Worm (Caenorhabditis elegans) whole organism, L3 larva: ENCODE results near the gene clec-180.

Source experiments
- R02D3.7 ChIP-seq: fragments of 150-350 bp; optimal IDR thresholded peaks from 2 replicates; lab custom pipeline; 2014; ENCODE audit warnings: missing biosample characterization, missing genetic modification characterization
- aly-2 ChIP-seq: fragments of 150-350 bp; optimal IDR thresholded peaks from 2 replicates; lab custom pipeline; 2014; ENCODE audit warnings: missing biosample characterization, missing genetic modification characterization
- ama-1 ChIP-seq: fragments of 150-350 bp; optimal IDR thresholded peaks from 2 replicates; lab custom pipeline; 2018
- ceh-16 ChIP-seq: sonication (generic microtip); optimal IDR thresholded peaks from 2 replicates; lab custom pipeline; 2017; ENCODE audit warnings: missing biosample characterization, missing genetic modification characterization
- ceh-28 ChIP-seq: fragments of 150-350 bp; optimal IDR thresholded peaks from 2 replicates; lab custom pipeline; 2014; ENCODE audit warnings: missing biosample characterization, missing genetic modification reagents, missing genetic modification characterization
- ceh-9 ChIP-seq: sonication (generic microtip); optimal IDR thresholded peaks from 2 replicates; lab custom pipeline; 2018; ENCODE audit warnings: missing biosample characterization, missing genetic modification characterization
- egl-5 ChIP-seq: fragments of 150-350 bp; optimal IDR thresholded peaks from 2 replicates; lab custom pipeline; 2017; ENCODE audit warnings: missing biosample characterization, missing genetic modification reagents, missing genetic modification characterization, inconsistent platforms
- elt-1 ChIP-seq: fragments of 150-350 bp; optimal IDR thresholded peaks from 2 replicates; lab custom pipeline; 2014; ENCODE audit warnings: missing biosample characterization, missing genetic modification characterization
- elt-2 ChIP-seq: sonication (generic microtip); optimal IDR thresholded peaks from 2 replicates; lab custom pipeline; 2016; ENCODE audit warnings: missing genetic modification reagents, mild to moderate bottlenecking, missing genetic modification characterization, missing compliant biosample characterization
- elt-3 ChIP-seq, 3 experiments: fragments of 150-350 bp in 1 of 3; sonication (generic microtip) in 2 of 3; optimal IDR thresholded peaks; 2 replicates in 2 of 3; 4 replicates in 1 of 3; lab custom pipeline; 2014 to 2017; ENCODE audit warnings: missing biosample characterization in 3 of 3, missing genetic modification characterization in 3 of 3
- eor-1 ChIP-seq, 2 experiments: fragments of 150-350 bp; optimal IDR thresholded peaks; 2 replicates each; lab custom pipeline; 2014 to 2018; ENCODE audit warnings: missing biosample characterization in 2 of 2, missing genetic modification characterization in 2 of 2
- fkh-10 ChIP-seq: sonication (generic microtip); optimal IDR thresholded peaks from 2 replicates; lab custom pipeline; 2017; ENCODE audit warnings: missing biosample characterization, missing genetic modification reagents, missing genetic modification characterization
- hmg-11 ChIP-seq: sonication (generic microtip); optimal IDR thresholded peaks from 2 replicates; lab custom pipeline; 2016; ENCODE audit warnings: missing genetic modification characterization, missing compliant biosample characterization
- jun-1 ChIP-seq: fragments of 150-350 bp; optimal IDR thresholded peaks from 2 replicates; lab custom pipeline; 2014; ENCODE audit warnings: missing biosample characterization, missing genetic modification reagents, missing genetic modification characterization
- lin-15B ChIP-seq: fragments of 150-350 bp; optimal IDR thresholded peaks from 2 replicates; lab custom pipeline; 2014; ENCODE audit warnings: missing biosample characterization, missing genetic modification characterization
- lin-39 ChIP-seq: fragments of 150-350 bp; optimal IDR thresholded peaks from 2 replicates; lab custom pipeline; 2018; ENCODE audit warnings: missing biosample characterization, missing genetic modification reagents, missing genetic modification characterization
- mdl-1 ChIP-seq: fragments of 150-350 bp; optimal IDR thresholded peaks from 2 replicates; lab custom pipeline; 2014; ENCODE audit warnings: missing biosample characterization, missing genetic modification characterization
- nfya-1 ChIP-seq: sonication (generic microtip); optimal IDR thresholded peaks from 2 replicates; lab custom pipeline; 2017; ENCODE audit warnings: missing genetic modification characterization, mild to moderate bottlenecking, missing compliant biosample characterization, antibody characterized with exemption, moderate library complexity; ENCODE audit not compliant: insufficient read depth
- nhr-11 ChIP-seq: fragments of 150-350 bp; optimal IDR thresholded peaks from 2 replicates; lab custom pipeline; 2014; ENCODE audit warnings: missing biosample characterization, missing genetic modification characterization
- nhr-12 ChIP-seq: fragments of 150-350 bp; optimal IDR thresholded peaks from 2 replicates; lab custom pipeline; 2014; ENCODE audit warnings: missing biosample characterization, missing genetic modification characterization
- nhr-23 ChIP-seq: fragments of 150-350 bp; optimal IDR thresholded peaks from 2 replicates; lab custom pipeline; 2014; ENCODE audit warnings: missing biosample characterization, missing genetic modification reagents, missing genetic modification characterization
- nhr-237 ChIP-seq: fragments of 150-350 bp; optimal IDR thresholded peaks from 2 replicates; lab custom pipeline; 2014; ENCODE audit warnings: missing biosample characterization, missing genetic modification characterization
- nhr-25 ChIP-seq: sonication (generic microtip); optimal IDR thresholded peaks from 2 replicates; lab custom pipeline; 2017; ENCODE audit warnings: missing biosample characterization, missing genetic modification characterization
- nhr-28 ChIP-seq: fragments of 150-350 bp; optimal IDR thresholded peaks from 2 replicates; lab custom pipeline; 2014; ENCODE audit warnings: missing biosample characterization, missing genetic modification characterization
- nhr-43 ChIP-seq: sonication (generic microtip); optimal IDR thresholded peaks from 2 replicates; lab custom pipeline; 2016; ENCODE audit warnings: mild to moderate bottlenecking, missing genetic modification characterization, missing compliant biosample characterization; ENCODE audit not compliant: poor library complexity, severe bottlenecking
- nhr-67 ChIP-seq: fragments of 150-350 bp; optimal IDR thresholded peaks from 2 replicates; lab custom pipeline; 2014; ENCODE audit warnings: missing biosample characterization, missing genetic modification characterization
- nhr-76 ChIP-seq: fragments of 150-350 bp; sonication (generic microtip); optimal IDR thresholded peaks from 5 replicates; lab custom pipeline; 2014; ENCODE audit warnings: missing biosample characterization, missing genetic modification characterization
- nhr-77 ChIP-seq: fragments of 150-350 bp; optimal IDR thresholded peaks from 2 replicates; lab custom pipeline; 2014; ENCODE audit warnings: missing biosample characterization, missing genetic modification characterization
- pha-4 ChIP-seq: fragments of 150-350 bp; optimal IDR thresholded peaks from 2 replicates; lab custom pipeline; 2014; ENCODE audit warnings: missing biosample characterization, missing genetic modification reagents, missing genetic modification characterization
- pqm-1 ChIP-seq: fragments of 150-350 bp; optimal IDR thresholded peaks from 2 replicates; lab custom pipeline; 2017; ENCODE audit warnings: missing biosample characterization, missing genetic modification characterization, inconsistent platforms
- sea-2 ChIP-seq: fragments of 150-350 bp; sonication (generic microtip); optimal IDR thresholded peaks from 4 replicates; lab custom pipeline; 2014; ENCODE audit warnings: missing biosample characterization, missing genetic modification reagents, missing genetic modification characterization
- skn-1 ChIP-seq: fragments of 150-350 bp; optimal IDR thresholded peaks from 2 replicates; lab custom pipeline; 2014; ENCODE audit warnings: missing biosample characterization, missing genetic modification characterization
- snpc-4 ChIP-seq: fragments of 150-350 bp; optimal IDR thresholded peaks from 2 replicates; lab custom pipeline; 2014; ENCODE audit warnings: missing biosample characterization, missing genetic modification characterization
- unc-39 ChIP-seq: sonication (generic microtip); optimal IDR thresholded peaks from 4 replicates; lab custom pipeline; 2017; ENCODE audit warnings: missing biosample characterization, missing genetic modification characterization
- zag-1 ChIP-seq: fragments of 150-350 bp; optimal IDR thresholded peaks from 2 replicates; lab custom pipeline; 2014; ENCODE audit warnings: missing biosample characterization, missing genetic modification characterization
- ztf-11 ChIP-seq: fragments of 150-350 bp; optimal IDR thresholded peaks from 2 replicates; lab custom pipeline; 2014; ENCODE audit warnings: missing biosample characterization, missing genetic modification characterization
- ztf-4 ChIP-seq: fragments of 150-350 bp; optimal IDR thresholded peaks from 2 replicates; lab custom pipeline; 2014; ENCODE audit warnings: missing biosample characterization, missing genetic modification characterization

clec-180 gene

DNA sequence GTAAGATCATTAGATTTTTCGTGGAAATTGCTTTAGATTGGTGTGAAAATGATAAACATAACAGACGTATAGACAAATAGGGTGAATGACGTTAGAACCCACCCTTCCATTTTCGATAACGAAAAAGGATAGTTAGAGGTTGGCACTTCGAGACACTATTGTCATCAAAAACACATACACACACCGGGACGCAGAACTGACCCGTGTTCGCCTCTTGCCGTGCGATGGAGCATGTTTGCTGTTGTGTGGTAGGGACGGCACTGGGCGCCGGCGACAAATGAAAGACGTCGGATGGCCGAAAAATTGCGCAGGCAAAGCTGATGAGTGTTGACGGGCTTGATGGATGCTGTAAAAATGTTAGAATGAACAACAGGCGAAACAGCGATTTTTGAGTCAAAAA, 18.8 kb upstream of the clec-180 start (continued):
- TF ChIP-seq ceh-16 (tag; lab: Kevin White, UChicago) (no peak), elt-3 (tag; optimal IDR thresholded peaks at IDR 0.05; lab: Kevin White, UChicago) (no peak), lin-39 (peak; percentile 54), sea-2 (GFP tag; lab: Kevin White, UChicago) (no peak), zag-1 (tag; lab: Kevin White, UChicago) (no peak), lin-15B (tag; lab: Kevin White, UChicago) (peak; percentile 66), R02D3.7 (tag; lab: Kevin White, UChicago) (no peak), nhr-28 (no peak), unc-39 (tag; lab: Kevin White, UChicago) (no peak), hmg-11 (tag; lab: Kevin White, UChicago) (no peak), snpc-4 (no peak), fkh-10 (no peak), nhr-11 (no peak), nhr-76 (tag; lab: Kevin White, UChicago) (no peak), nhr-12 (tag; lab: Kevin White, UChicago) (no peak), ztf-11 (tag; lab: Kevin White, UChicago) (no peak), nhr-77 (tag; lab: Kevin White, UChicago) (no peak)
- TF ChIP-seq, all 47 proteins: peak for 9

ce11 chrIV:7550445-7550844, 18.2 kb upstream of the clec-180 start, which contains the start of gene pam-1:
Gene pam-1 (minus strand): TSS chrIV:7550812.
- TF ChIP-seq egl-5 (no peak), pqm-1 (tag; lab: Kevin White, UChicago) (peak; percentile 45)
- TF ChIP-seq, all 47 proteins: peak for 1

ce11 chrIV:7551254-7551653, 17.4 kb upstream of the clec-180 start:
- peak; percentile 9 for TF ChIP-seq elt-2 (tag; lab: Kevin White, UChicago)
- no peak for TF ChIP-seq nhr-237 (tag; lab: Kevin White, UChicago)
- peak; percentile 38 for TF ChIP-seq nhr-43 (tag; lab: Kevin White, UChicago)
- TF ChIP-seq, all 47 proteins: peak for 2

DNA sequence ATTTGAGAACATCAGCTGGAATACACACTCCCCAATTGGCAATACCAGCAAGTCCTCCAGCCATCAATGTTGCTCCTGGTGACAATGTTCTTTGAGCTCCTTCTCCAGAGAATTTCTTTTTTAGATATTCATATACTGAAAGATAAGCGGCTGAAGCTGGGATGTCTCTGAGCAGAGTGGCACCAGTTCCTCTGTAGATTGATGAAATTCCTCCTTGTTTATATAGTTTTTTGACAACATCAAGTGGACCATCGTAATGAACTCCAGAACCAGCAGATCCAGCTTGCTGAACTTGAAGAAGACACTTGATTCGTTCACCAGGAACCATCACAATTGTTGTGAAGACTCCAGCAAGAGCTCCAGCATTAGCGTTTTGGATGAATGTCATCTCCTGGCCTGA, 16.6 kb upstream of the clec-180 start:
- no peak for TF ChIP-seq nhr-28
- no peak for TF ChIP-seq elt-2 (tag; lab: Kevin White, UChicago)
- no peak for TF ChIP-seq elt-1
- TF ChIP-seq nhr-23 (tag; lab: Kevin White, UChicago), result no peak
- no peak for TF ChIP-seq zag-1 (tag; lab: Kevin White, UChicago)
- no peak for TF ChIP-seq nhr-25 (tag; lab: Kevin White, UChicago)
- no peak for TF ChIP-seq fkh-10
- no peak for TF ChIP-seq skn-1 (tag; lab: Kevin White, UChicago)
- no peak for TF ChIP-seq mdl-1
- no peak for TF ChIP-seq aly-2 (tag; lab: Kevin White, UChicago)
- TF ChIP-seq R02D3.7 (tag; lab: Kevin White, UChicago), result no peak
- TF ChIP-seq ztf-4, result no peak
- no peak for TF ChIP-seq eor-1 (tag; optimal IDR thresholded peaks at IDR 0.05; lab: Kevin White, UChicago)
- TF ChIP-seq ceh-9, result no peak
- TF ChIP-seq nhr-12 (tag; lab: Kevin White, UChicago), result no peak
- TF ChIP-seq snpc-4, result no peak
- no peak for TF ChIP-seq sea-2 (GFP tag; lab: Kevin White, UChicago)
- TF ChIP-seq nhr-43 (tag; lab: Kevin White, UChicago), result no peak
- TF ChIP-seq, all 47 proteins: peak for 0

DNA sequence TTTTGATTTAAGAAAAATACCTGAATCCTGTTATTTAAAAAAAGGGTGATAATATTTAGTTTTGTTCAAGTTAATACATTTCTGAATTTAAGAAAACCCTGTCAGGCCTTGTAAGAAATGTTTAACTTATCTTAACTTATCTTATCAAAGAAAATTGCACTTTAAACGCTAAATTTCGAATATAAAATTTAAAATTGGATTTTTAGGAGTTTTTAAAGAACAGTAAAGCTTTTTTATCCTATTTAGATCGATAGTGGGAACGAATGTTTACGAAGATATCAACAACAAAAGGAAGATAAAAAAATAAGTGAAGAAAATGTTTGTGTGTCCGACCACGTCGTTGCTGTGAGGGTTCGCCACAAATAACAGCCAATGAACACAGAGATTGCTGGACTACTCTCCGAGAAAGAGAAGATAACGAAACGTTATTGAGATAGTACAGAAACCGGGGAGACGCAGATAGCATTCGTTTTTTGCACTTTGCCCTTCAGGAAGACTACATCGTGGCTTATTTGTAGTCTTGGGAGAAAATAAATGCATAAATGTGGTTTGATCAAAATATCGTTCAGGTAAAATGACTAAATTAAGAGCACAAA, 15.6 kb upstream of the clec-180 start, which contains the start of gene dif-1:
Gene dif-1, minus strand, starts transcription at position 51 of the 596 bp plus-strand sequence.
- TF ChIP-seq pha-4 (tag; lab: Kevin White, UChicago) (peak; percentile 55), skn-1 (tag; lab: Kevin White, UChicago) (peak; percentile 21), elt-1 (no peak), pqm-1 (tag; lab: Kevin White, UChicago) (peak; percentile 70), nhr-67 (tag; lab: Kevin White, UChicago) (no peak), nfya-1 (tag; lab: Kevin White, UChicago) (peak; percentile 93), ceh-16 (tag; lab: Kevin White, UChicago) (no peak), snpc-4 (peak; percentile 41), ceh-28 (tag; lab: Kevin White, UChicago) (peak; percentile 26), elt-2 (tag; lab: Kevin White, UChicago) (peak; percentile 83), ama-1 (lab: Kevin White, UChicago) (peak; percentile 59), jun-1 (tag; lab: Kevin White, UChicago) (peak; percentile 65)
- TF ChIP-seq, all 47 proteins: peak for 9
